Fruit fly (Drosophila melanogaster) whole organism, embryonic: ENCODE results near the gene REG.
A peak's percentile ranks its signal among the peaks of the same experiment; 100 is the strongest.

Experiments used
- CG10147 ChIP-seq: fragments of 200-800 bp; sonication (Bioruptor generic); optimal IDR thresholded peaks from 2 replicates; lab custom pipeline; 2019; ENCODE audit warnings: missing biosample characterization, mild to moderate bottlenecking, missing genetic modification characterization, moderate library complexity
- CG12219 ChIP-seq: fragments of 200-800 bp; sonication (Bioruptor generic); optimal IDR thresholded peaks from 3 replicates; lab custom pipeline; 2018; ENCODE audit warnings: missing biosample characterization, mild to moderate bottlenecking, missing genetic modification characterization
- CG1233 ChIP-seq: fragments of 200-800 bp; sonication (Bioruptor generic); optimal IDR thresholded peaks from 4 replicates; lab custom pipeline; 2018; ENCODE audit warnings: missing biosample characterization, mild to moderate bottlenecking, missing genetic modification characterization
- CG12659 ChIP-seq: fragments of 200-800 bp; sonication (Bioruptor generic); optimal IDR thresholded peaks from 3 replicates; lab custom pipeline; 2017; ENCODE audit warnings: mild to moderate bottlenecking, missing biosample characterization, missing genetic modification reagents, missing genetic modification characterization
- CG14710 ChIP-seq: fragments of 200-800 bp; sonication (Bioruptor generic); optimal IDR thresholded peaks from 3 replicates; lab custom pipeline; 2019; ENCODE audit warnings: missing biosample characterization, mild to moderate bottlenecking, missing genetic modification characterization, moderate library complexity
- CG16813 ChIP-seq: fragments of 200-800 bp; sonication (Bioruptor generic); IDR thresholded peaks from 3 replicates; pipeline ENCODE4 v1.3.6; 2022; ENCODE audit warnings: missing biosample characterization, missing genetic modification characterization; ENCODE audit not compliant: partially characterized antibody
- CG17385 ChIP-seq: fragments of 200-800 bp; sonication (Bioruptor generic); optimal IDR thresholded peaks from 3 replicates; lab custom pipeline; 2018; ENCODE audit warnings: missing biosample characterization, mild to moderate bottlenecking, missing genetic modification characterization
- CG17912 ChIP-seq: fragments of 200-800 bp; sonication (Bioruptor generic); optimal IDR thresholded peaks from 2 replicates; lab custom pipeline; 2018; ENCODE audit warnings: missing biosample characterization, mild to moderate bottlenecking, missing genetic modification characterization
- CG18262 ChIP-seq: fragments of 200-800 bp; optimal IDR thresholded peaks from 3 replicates; lab custom pipeline; 2019; ENCODE audit warnings: missing biosample characterization, mild to moderate bottlenecking, missing genetic modification characterization, moderate library complexity
- CG18764 ChIP-seq: fragments of 200-800 bp; sonication (Bioruptor generic); optimal IDR thresholded peaks from 3 replicates; lab custom pipeline; 2016; ENCODE audit warnings: missing biosample characterization, missing genetic modification characterization
- CG33213 ChIP-seq: fragments of 200-800 bp; sonication (Bioruptor generic); optimal IDR thresholded peaks from 3 replicates; lab custom pipeline; 2016; ENCODE audit warnings: missing biosample characterization, missing genetic modification characterization
- CG3407 ChIP-seq: fragments of 200-800 bp; sonication (Bioruptor generic); optimal IDR thresholded peaks from 2 replicates; lab custom pipeline; 2018; ENCODE audit warnings: missing biosample characterization, mild to moderate bottlenecking, missing genetic modification characterization
- CG3995 ChIP-seq: fragments of 200-800 bp; sonication (Bioruptor generic); optimal IDR thresholded peaks from 3 replicates; lab custom pipeline; 2016; ENCODE audit warnings: missing biosample characterization, missing genetic modification characterization
- CG43689 ChIP-seq: fragments of 200-800 bp; sonication (Bioruptor generic); IDR thresholded peaks from 2 replicates; pipeline ENCODE4 v1.3.6; 2022; ENCODE audit warnings: missing biosample characterization, missing genetic modification characterization
- CG6854 ChIP-seq: fragments of 200-800 bp; sonication (Bioruptor generic); optimal IDR thresholded peaks from 3 replicates; lab custom pipeline; 2017; ENCODE audit warnings: missing biosample characterization, mild to moderate bottlenecking, missing genetic modification characterization
- CG9797 ChIP-seq: fragments of 200-800 bp; sonication (Bioruptor generic); optimal IDR thresholded peaks from 3 replicates; lab custom pipeline; 2018; ENCODE audit warnings: missing biosample characterization, mild to moderate bottlenecking, missing genetic modification characterization
- Eip74EF ChIP-seq, 2 experiments: fragments of 200-800 bp in 1 of 2; fragments of >200 bp in 1 of 2; sonication (Bioruptor generic) in 1 of 2; optimal IDR thresholded peaks; 2 replicates each; lab custom pipeline; 2017 to 2019; ENCODE audit warnings: missing biosample characterization in 2 of 2, missing genetic modification characterization in 2 of 2, mild to moderate bottlenecking in 1 of 2, moderate library complexity in 1 of 2
- Hand ChIP-seq: fragments of 200-800 bp; sonication (Bioruptor generic); optimal IDR thresholded peaks from 2 replicates; lab custom pipeline; 2017; ENCODE audit warnings: mild to moderate bottlenecking, missing biosample characterization, missing genetic modification reagents, missing genetic modification characterization
- Kr ChIP-seq: fragments of 200-800 bp; sonication (Bioruptor generic); optimal IDR thresholded peaks from 2 replicates; lab custom pipeline; 2017; ENCODE audit warnings: missing biosample characterization, mild to moderate bottlenecking, missing genetic modification characterization
- NFAT ChIP-seq: fragments of 200-800 bp; sonication (Bioruptor generic); IDR thresholded peaks from 2 replicates; pipeline ENCODE4 v1.3.6; 2022; ENCODE audit warnings: missing biosample characterization, missing genetic modification characterization
- Oli ChIP-seq: fragments of 200-800 bp; sonication (Bioruptor generic); optimal IDR thresholded peaks from 2 replicates; lab custom pipeline; 2018; ENCODE audit warnings: missing biosample characterization, mild to moderate bottlenecking, missing genetic modification characterization, moderate library complexity
- Sox100B ChIP-seq: fragments of 200-800 bp; sonication (Bioruptor generic); optimal IDR thresholded peaks from 3 replicates; lab custom pipeline; 2018; ENCODE audit warnings: missing biosample characterization, mild to moderate bottlenecking, missing genetic modification characterization
- Spps ChIP-seq: fragments of 200-800 bp; sonication (Bioruptor generic); optimal IDR thresholded peaks from 2 replicates; lab custom pipeline; 2018; ENCODE audit warnings: missing biosample characterization, mild to moderate bottlenecking, missing genetic modification characterization
- Usf ChIP-seq: fragments of 200-800 bp; sonication (Bioruptor generic); optimal IDR thresholded peaks from 2 replicates; lab custom pipeline; 2017; ENCODE audit warnings: missing genotype, missing biosample characterization, missing genetic modification characterization
- Xrp1 ChIP-seq: fragments of 200-800 bp; sonication (Bioruptor generic); IDR thresholded peaks from 2 replicates; pipeline ENCODE4 v1.3.6; 2022; ENCODE audit warnings: missing biosample characterization, missing genetic modification characterization
- ara ChIP-seq: fragments of 200-800 bp; sonication (Bioruptor generic); IDR thresholded peaks from 2 replicates; pipeline ENCODE4 v1.3.6; 2022; ENCODE audit warnings: missing biosample characterization, missing genetic modification characterization
- ase ChIP-seq: fragments of 200-800 bp; sonication (Bioruptor generic); IDR thresholded peaks from 3 replicates; pipeline ENCODE4 v1.3.6; 2022; ENCODE audit warnings: missing biosample characterization, missing genetic modification characterization
- bbx ChIP-seq: fragments of 200-800 bp; sonication (Bioruptor generic); IDR thresholded peaks from 2 replicates; pipeline ENCODE4 v1.3.6; 2022; ENCODE audit warnings: missing biosample characterization, missing genetic modification characterization; ENCODE audit not compliant: partially characterized antibody
- bcd ChIP-seq: fragments of 200-800 bp; sonication (Bioruptor generic); optimal IDR thresholded peaks from 2 replicates; lab custom pipeline; 2017; ENCODE audit warnings: missing biosample characterization, mild to moderate bottlenecking, missing genetic modification characterization
- bsh ChIP-seq, 2 experiments: fragments of 200-800 bp; sonication (Bioruptor generic); optimal IDR thresholded peaks; 2 replicates each; lab custom pipeline; 2017 to 2018; ENCODE audit warnings: mild to moderate bottlenecking in 2 of 2, missing biosample characterization in 2 of 2, missing genetic modification characterization in 2 of 2, moderate library complexity in 1 of 2
- cato ChIP-seq: fragments of 200-800 bp; sonication (Bioruptor generic); optimal IDR thresholded peaks from 2 replicates; lab custom pipeline; 2016; ENCODE audit warnings: missing biosample characterization, missing genetic modification characterization, borderline replicate concordance
- chn ChIP-seq: fragments of 200-800 bp; sonication (Bioruptor generic); optimal IDR thresholded peaks from 2 replicates; lab custom pipeline; 2016; ENCODE audit warnings: missing biosample characterization, missing genetic modification characterization
- crc ChIP-seq: fragments of 200-800 bp; sonication (Bioruptor generic); optimal IDR thresholded peaks from 2 replicates; lab custom pipeline; 2016; ENCODE audit warnings: missing biosample characterization, missing genetic modification characterization
- dan ChIP-seq: fragments of 200-800 bp; sonication (Bioruptor generic); IDR thresholded peaks from 2 replicates; pipeline ENCODE4 v1.3.6; 2022; ENCODE audit warnings: missing biosample characterization, missing genetic modification characterization
- dm ChIP-seq: fragments of 200-800 bp; sonication (Bioruptor generic); optimal IDR thresholded peaks from 3 replicates; lab custom pipeline; 2016; ENCODE audit warnings: missing biosample characterization, missing genetic modification characterization
- exex ChIP-seq: fragments of 200-800 bp; sonication (Bioruptor generic); optimal IDR thresholded peaks from 4 replicates; lab custom pipeline; 2018; ENCODE audit warnings: missing biosample characterization, mild to moderate bottlenecking, missing genetic modification characterization, moderate library complexity
- fd64A ChIP-seq: fragments of 200-800 bp; sonication (Bioruptor generic); optimal IDR thresholded peaks from 3 replicates; lab custom pipeline; 2018; ENCODE audit warnings: missing biosample characterization, mild to moderate bottlenecking, missing genetic modification characterization
- grau ChIP-seq: fragments of 200-800 bp; optimal IDR thresholded peaks from 3 replicates; lab custom pipeline; 2019; ENCODE audit warnings: missing biosample characterization, mild to moderate bottlenecking, missing genetic modification characterization, moderate library complexity
- maf-S ChIP-seq: fragments of 200-800 bp; sonication (Bioruptor generic); optimal IDR thresholded peaks from 2 replicates; lab custom pipeline; 2016; ENCODE audit warnings: missing biosample characterization, missing genetic modification characterization
- oc ChIP-seq: fragments of 200-800 bp; sonication (Bioruptor generic); optimal IDR thresholded peaks from 2 replicates; lab custom pipeline; 2018; ENCODE audit warnings: missing biosample characterization, mild to moderate bottlenecking, missing genetic modification characterization, moderate library complexity
- odd ChIP-seq: fragments of 200-800 bp; sonication (Bioruptor generic); optimal IDR thresholded peaks from 2 replicates; lab custom pipeline; 2017; ENCODE audit warnings: missing biosample characterization, mild to moderate bottlenecking, missing genetic modification characterization
- pan ChIP-seq, 4 experiments: fragments of >200 bp in 3 of 4; fragments of 200-800 bp in 1 of 4; sonication (Bioruptor generic) in 1 of 4; optimal IDR thresholded peaks in 3 of 4; IDR thresholded peaks in 1 of 4; 2 replicates each; pipeline versions ENCODE4 v1.3.6 to Lab custom; 2017 to 2022; ENCODE audit warnings: missing biosample characterization in 2 of 4, missing genetic modification characterization in 2 of 4, mixed read lengths in 1 of 4
- pb ChIP-seq: fragments of 200-800 bp; sonication (Bioruptor generic); optimal IDR thresholded peaks from 3 replicates; lab custom pipeline; 2016; ENCODE audit warnings: missing biosample characterization, missing genetic modification characterization
- ro ChIP-seq: fragments of 200-800 bp; sonication (Bioruptor generic); IDR thresholded peaks from 2 replicates; pipeline ENCODE4 v1.3.6; 2022; ENCODE audit warnings: missing biosample characterization, missing genetic modification characterization
- sim ChIP-seq: fragments of 200-800 bp; sonication (Bioruptor generic); IDR thresholded peaks from 2 replicates; pipeline ENCODE4 v1.3.6; 2022; ENCODE audit warnings: missing biosample characterization, missing genetic modification characterization
- slbo ChIP-seq: fragments of 200-800 bp; sonication (Bioruptor generic); IDR thresholded peaks from 2 replicates; pipeline ENCODE4 v1.3.6; 2022; ENCODE audit warnings: missing biosample characterization, missing genetic modification characterization
- sqz ChIP-seq: fragments of 200-800 bp; sonication (Bioruptor generic); optimal IDR thresholded peaks from 3 replicates; lab custom pipeline; 2018; ENCODE audit warnings: missing biosample characterization, mild to moderate bottlenecking, missing genetic modification characterization
- ssp ChIP-seq: fragments of 200-800 bp; sonication (Bioruptor generic); IDR thresholded peaks from 2 replicates; pipeline ENCODE4 v1.3.6; 2022; ENCODE audit warnings: missing biosample characterization, missing genetic modification characterization
- tgo ChIP-seq: fragments of 200-800 bp; sonication (Bioruptor generic); IDR thresholded peaks from 3 replicates; pipeline ENCODE4 v1.3.6; 2022; ENCODE audit warnings: missing biosample characterization, missing genetic modification characterization
- zfh1 ChIP-seq: fragments of 200-800 bp; sonication (Bioruptor generic); IDR thresholded peaks from 3 replicates; pipeline ENCODE4 v1.3.6; 2022; ENCODE audit warnings: missing biosample characterization, missing genetic modification characterization

REG gene

dm6 chrX:13251310-13251709 lies 39.2 kb downstream of the REG start (continued):
- TF ChIP-seq bsh (GFP tag; optimal IDR thresholded peaks at IDR 0.05; lab: Kevin White, UChicago) (peak; percentile 79 to 87), CG12659 (GFP tag; lab: Kevin White, UChicago) (peak; percentile 62), CG17912 (GFP tag; lab: Kevin White, UChicago) (no peak), ssp (GFP tag; lab: Robert Waterston, UW) (peak; percentile 69), Kr (GFP tag; lab: Kevin White, UChicago) (no peak), Eip74EF (GFP tag; optimal IDR thresholded peaks at IDR 0.05; lab: Kevin White, UChicago) (peak in 1 of 2 experiments; percentile 46), odd (GFP tag; lab: Kevin White, UChicago) (peak; percentile 28), CG14710 (tag; lab: Kevin White, UChicago) (peak; percentile 36), CG18262 (tag; lab: Kevin White, UChicago) (peak; percentile 70), CG17385 (peak; percentile 58), CG12219 (GFP tag; lab: Kevin White, UChicago) (peak; percentile 77), grau (tag; lab: Kevin White, UChicago) (peak; percentile 71), pb (GFP tag; lab: Kevin White, UChicago) (peak; percentile 82), bbx (GFP tag; lab: Robert Waterston, UW) (no peak), CG43689 (GFP tag; lab: Robert Waterston, UW) (peak; percentile 67), bcd (GFP tag; lab: Kevin White, UChicago) (peak; percentile 77), chn (peak; percentile 58), pan (optimal IDR thresholded peaks at IDR 0.05; lab: Kevin White, UChicago) (no peak), pan (GFP tag; optimal IDR thresholded peaks at IDR 0.05 in 1 of 2, IDR thresholded peaks at IDR 0.05 in 1 of 2) (peak in 1 of 2 experiments; percentile 76), CG3995 (GFP tag; lab: Kevin White, UChicago) (peak; percentile 21), cato (GFP tag; lab: Kevin White, UChicago) (peak; percentile 10), ro (GFP tag; lab: Robert Waterston, UW) (0 out of 2 replicates have a peak, but pooled peaks have one; percentile 29), tgo (GFP tag; lab: Robert Waterston, UW) (peak; percentile 77), CG10147 (GFP tag; lab: Kevin White, UChicago) (peak; percentile 51), Xrp1 (GFP tag; lab: Robert Waterston, UW) (peak; percentile 81), fd64A (GFP tag; lab: Kevin White, UChicago) (peak; percentile 56), crc (peak; percentile 63), Hand (peak; percentile 8), oc (peak; percentile 83), sim (GFP tag; lab: Robert Waterston, UW) (0 out of 2 replicates have a peak, but pooled peaks have one; percentile 18), Oli (tag; lab: Kevin White, UChicago) (peak; percentile 77), slbo (peak; percentile 83), ase (GFP tag; lab: Robert Waterston, UW) (peak; percentile 75), Spps (tag; lab: Kevin White, UChicago) (no peak), NFAT (GFP tag; lab: Robert Waterston, UW) (peak; percentile 47), CG3407 (GFP tag; lab: Kevin White, UChicago) (peak; percentile 58), maf-S (peak; percentile 69), zfh1 (GFP tag; lab: Robert Waterston, UW) (peak; percentile 79), dm (GFP tag; lab: Kevin White, UChicago) (peak; percentile 51), ara (GFP tag; lab: Robert Waterston, UW) (peak; percentile 74), CG33213 (GFP tag; lab: Kevin White, UChicago) (peak; percentile 65), Sox100B (peak; percentile 43), exex (tag; lab: Kevin White, UChicago) (no peak), CG18764 (peak; percentile 46), dan (no peak), CG9797 (GFP tag; lab: Kevin White, UChicago) (no peak), CG6854 (GFP tag; lab: Kevin White, UChicago) (peak; percentile 44), CG1233 (GFP tag; lab: Kevin White, UChicago) (peak; percentile 70), CG16813 (GFP tag; lab: Robert Waterston, UW) (no peak), sqz (GFP tag; lab: Kevin White, UChicago) (no peak), Usf (GFP tag; lab: Kevin White, UChicago) (peak; percentile 77)
